Fruit fly (Drosophila melanogaster) whole organism, embryonic: ENCODE measurements around the gene Cyp6d4.

Source experiments
- Bgb ChIP-seq: fragments of 200-800 bp; sonication (Bioruptor generic); IDR thresholded peaks from 2 replicates; pipeline ENCODE4 v1.3.6; 2022; ENCODE audit warnings: missing biosample characterization, missing genetic modification characterization; ENCODE audit not compliant: partially characterized antibody
- CG10147 ChIP-seq: fragments of 200-800 bp; sonication (Bioruptor generic); optimal IDR thresholded peaks from 2 replicates; lab custom pipeline; 2019; ENCODE audit warnings: missing biosample characterization, mild to moderate bottlenecking, missing genetic modification characterization, moderate library complexity
- CG10366 ChIP-seq: fragments of 200-800 bp; sonication (Bioruptor generic); IDR thresholded peaks from 2 replicates; pipeline ENCODE4 v1.3.6; 2022; ENCODE audit warnings: missing biosample characterization, missing genetic modification characterization
- CG10565 ChIP-seq: fragments of 200-800 bp; sonication (Bioruptor generic); optimal IDR thresholded peaks from 3 replicates; lab custom pipeline; 2016; ENCODE audit warnings: missing biosample characterization, mild to moderate bottlenecking, missing genetic modification characterization
- CG11456 ChIP-seq: fragments of 200-800 bp; sonication (Bioruptor generic); IDR thresholded peaks from 3 replicates; pipeline ENCODE4 v1.3.6; 2022; ENCODE audit warnings: missing biosample characterization, missing genetic modification characterization
- CG12071 ChIP-seq: fragments of 200-800 bp; sonication (Bioruptor generic); optimal IDR thresholded peaks from 3 replicates; lab custom pipeline; 2018; ENCODE audit warnings: missing biosample characterization, mild to moderate bottlenecking, missing genetic modification characterization
- CG12155 ChIP-seq: fragments of 200-800 bp; sonication (Bioruptor generic); optimal IDR thresholded peaks from 3 replicates; lab custom pipeline; 2016; ENCODE audit warnings: missing biosample characterization, missing genetic modification characterization
- CG12769 ChIP-seq: fragments of 200-800 bp; sonication (Bioruptor generic); optimal IDR thresholded peaks from 2 replicates; lab custom pipeline; 2019; ENCODE audit warnings: missing biosample characterization, mild to moderate bottlenecking, missing genetic modification characterization, moderate library complexity
- CG14667 ChIP-seq: fragments of 200-800 bp; sonication (Bioruptor generic); IDR thresholded peaks from 2 replicates; pipeline ENCODE4 v1.3.6; 2022; ENCODE audit warnings: missing biosample characterization, missing genetic modification characterization
- CG15479 ChIP-seq: fragments of 200-800 bp; sonication (Bioruptor generic); optimal IDR thresholded peaks from 3 replicates; lab custom pipeline; 2019; ENCODE audit warnings: missing biosample characterization, mild to moderate bottlenecking, missing genetic modification characterization, moderate library complexity
- CG1603 ChIP-seq: fragments of 200-800 bp; sonication (Bioruptor generic); optimal IDR thresholded peaks from 2 replicates; lab custom pipeline; 2019; ENCODE audit warnings: missing biosample characterization, mild to moderate bottlenecking, missing genetic modification characterization, moderate library complexity
- CG17912 ChIP-seq: fragments of 200-800 bp; sonication (Bioruptor generic); optimal IDR thresholded peaks from 2 replicates; lab custom pipeline; 2018; ENCODE audit warnings: missing biosample characterization, mild to moderate bottlenecking, missing genetic modification characterization
- CG2120 ChIP-seq: fragments of 200-800 bp; sonication (Bioruptor generic); optimal IDR thresholded peaks from 3 replicates; lab custom pipeline; 2016; ENCODE audit warnings: missing biosample characterization, missing genetic modification characterization
- CG2889 ChIP-seq: fragments of 200-800 bp; sonication (Bioruptor generic); IDR thresholded peaks from 3 replicates; pipeline ENCODE4 v1.3.6; 2022; ENCODE audit warnings: missing biosample characterization, missing genetic modification characterization
- CG31224 ChIP-seq: fragments of 200-800 bp; sonication (Bioruptor generic); IDR thresholded peaks from 2 replicates; pipeline ENCODE4 v1.3.6; 2022; ENCODE audit warnings: missing biosample characterization, missing genetic modification characterization
- CG6683 ChIP-seq: fragments of 200-800 bp; sonication (Bioruptor generic); optimal IDR thresholded peaks from 2 replicates; lab custom pipeline; 2017; ENCODE audit warnings: missing biosample characterization, mild to moderate bottlenecking, missing genetic modification characterization, missing genetic modification reagents
- CG6854 ChIP-seq: fragments of 200-800 bp; sonication (Bioruptor generic); optimal IDR thresholded peaks from 3 replicates; lab custom pipeline; 2017; ENCODE audit warnings: missing biosample characterization, mild to moderate bottlenecking, missing genetic modification characterization
- CG7928 ChIP-seq: fragments of 200-800 bp; sonication (Bioruptor generic); optimal IDR thresholded peaks from 2 replicates; lab custom pipeline; 2017; ENCODE audit warnings: missing biosample characterization, mild to moderate bottlenecking, missing genetic modification characterization
- CG8281 ChIP-seq: fragments of 200-800 bp; sonication (Bioruptor generic); optimal IDR thresholded peaks from 2 replicates; lab custom pipeline; 2018; ENCODE audit warnings: missing biosample characterization, mild to moderate bottlenecking, missing genetic modification characterization, moderate library complexity
- CG8388 ChIP-seq: fragments of 200-800 bp; sonication (Bioruptor generic); optimal IDR thresholded peaks from 2 replicates; lab custom pipeline; 2019; ENCODE audit warnings: missing biosample characterization, mild to moderate bottlenecking, missing genetic modification characterization, moderate library complexity
- CHES-1-like ChIP-seq: fragments of 200-800 bp; sonication (Bioruptor generic); optimal IDR thresholded peaks from 2 replicates; lab custom pipeline; 2016; ENCODE audit warnings: missing biosample characterization, missing genetic modification characterization
- Camta ChIP-seq: fragments of 200-800 bp; sonication (Bioruptor generic); optimal IDR thresholded peaks from 2 replicates; lab custom pipeline; 2016; ENCODE audit warnings: missing biosample characterization, missing genetic modification characterization
- Dp ChIP-seq: fragments of 200-800 bp; sonication (Bioruptor generic); optimal IDR thresholded peaks from 2 replicates; lab custom pipeline; 2018; ENCODE audit warnings: missing biosample characterization, mild to moderate bottlenecking, missing genetic modification characterization, moderate library complexity
- HLHmδ ChIP-seq: fragments of 200-800 bp; sonication (Bioruptor generic); optimal IDR thresholded peaks from 2 replicates; lab custom pipeline; 2018; ENCODE audit warnings: missing biosample characterization, mild to moderate bottlenecking, missing genetic modification characterization, moderate library complexity
- Hey ChIP-seq: fragments of 200-800 bp; sonication (Bioruptor generic); optimal IDR thresholded peaks from 3 replicates; lab custom pipeline; 2018; ENCODE audit warnings: missing biosample characterization, mild to moderate bottlenecking, missing genetic modification characterization
- NC2α ChIP-seq: fragments of 200-800 bp; sonication (Bioruptor generic); optimal IDR thresholded peaks from 2 replicates; lab custom pipeline; 2016; ENCODE audit warnings: missing biosample characterization, missing genetic modification characterization
- Nf-YB ChIP-seq: fragments of 200-800 bp; sonication (Bioruptor generic); optimal IDR thresholded peaks from 3 replicates; lab custom pipeline; 2019; ENCODE audit warnings: missing biosample characterization, mild to moderate bottlenecking, missing genetic modification characterization, moderate library complexity
- Six4 ChIP-seq: fragments of 200-800 bp; sonication (Bioruptor generic); optimal IDR thresholded peaks from 2 replicates; lab custom pipeline; 2016; ENCODE audit warnings: missing biosample characterization, missing genetic modification characterization
- Spps ChIP-seq: fragments of 200-800 bp; sonication (Bioruptor generic); optimal IDR thresholded peaks from 2 replicates; lab custom pipeline; 2018; ENCODE audit warnings: missing biosample characterization, mild to moderate bottlenecking, missing genetic modification characterization
- Sry-δ ChIP-seq: fragments of 200-800 bp; sonication (Bioruptor generic); optimal IDR thresholded peaks from 2 replicates; lab custom pipeline; 2016; ENCODE audit warnings: missing biosample characterization, missing genetic modification characterization
- Xbp1 ChIP-seq: fragments of 200-800 bp; sonication (Bioruptor generic); optimal IDR thresholded peaks from 3 replicates; lab custom pipeline; 2016; ENCODE audit warnings: missing biosample characterization, mild to moderate bottlenecking, missing genetic modification characterization
- cg ChIP-seq: fragments of 200-800 bp; sonication (Bioruptor generic); optimal IDR thresholded peaks from 3 replicates; lab custom pipeline; 2019; ENCODE audit warnings: missing biosample characterization, mild to moderate bottlenecking, missing genetic modification characterization, moderate library complexity
- chn ChIP-seq: fragments of 200-800 bp; sonication (Bioruptor generic); optimal IDR thresholded peaks from 2 replicates; lab custom pipeline; 2016; ENCODE audit warnings: missing biosample characterization, missing genetic modification characterization
- dan ChIP-seq: fragments of 200-800 bp; sonication (Bioruptor generic); IDR thresholded peaks from 2 replicates; pipeline ENCODE4 v1.3.6; 2022; ENCODE audit warnings: missing biosample characterization, missing genetic modification characterization
- grau ChIP-seq: fragments of 200-800 bp; optimal IDR thresholded peaks from 3 replicates; lab custom pipeline; 2019; ENCODE audit warnings: missing biosample characterization, mild to moderate bottlenecking, missing genetic modification characterization, moderate library complexity
- insv ChIP-seq, 2 experiments: fragments of 200-800 bp; sonication (Bioruptor generic); optimal IDR thresholded peaks; 3 replicates each; lab custom pipeline; 2016 to 2018; ENCODE audit warnings: missing biosample characterization in 2 of 2, missing genetic modification characterization in 2 of 2
- kni ChIP-seq: fragments of 200-800 bp; sonication (Bioruptor generic); optimal IDR thresholded peaks from 3 replicates; lab custom pipeline; 2017; ENCODE audit warnings: mild to moderate bottlenecking, missing biosample characterization, missing genetic modification reagents, missing genetic modification characterization
- lola ChIP-seq, 3 experiments: fragments of >200 bp in 2 of 3; fragments of 200-800 bp in 1 of 3; sonication (Bioruptor generic) in 1 of 3; optimal IDR thresholded peaks; 2 replicates each; lab custom pipeline; 2017 to 2019; ENCODE audit warnings: missing biosample characterization in 3 of 3, missing genetic modification characterization in 3 of 3, mild to moderate bottlenecking in 1 of 3, moderate library complexity in 1 of 3
- mirr ChIP-seq: fragments of 200-800 bp; sonication (Bioruptor generic); optimal IDR thresholded peaks from 3 replicates; lab custom pipeline; 2018; ENCODE audit warnings: missing biosample characterization, mild to moderate bottlenecking, missing genetic modification characterization
- mld ChIP-seq: fragments of 200-800 bp; sonication (Bioruptor generic); IDR thresholded peaks from 3 replicates; pipeline ENCODE4 v1.3.6; 2022; ENCODE audit warnings: missing biosample characterization, missing genetic modification characterization; ENCODE audit not compliant: partially characterized antibody
- sim ChIP-seq: fragments of 200-800 bp; sonication (Bioruptor generic); IDR thresholded peaks from 2 replicates; pipeline ENCODE4 v1.3.6; 2022; ENCODE audit warnings: missing biosample characterization, missing genetic modification characterization
- slbo ChIP-seq: fragments of 200-800 bp; sonication (Bioruptor generic); IDR thresholded peaks from 2 replicates; pipeline ENCODE4 v1.3.6; 2022; ENCODE audit warnings: missing biosample characterization, missing genetic modification characterization
- ssp ChIP-seq: fragments of 200-800 bp; sonication (Bioruptor generic); IDR thresholded peaks from 2 replicates; pipeline ENCODE4 v1.3.6; 2022; ENCODE audit warnings: missing biosample characterization, missing genetic modification characterization
- tna ChIP-seq: fragments of 200-800 bp; sonication (Bioruptor generic); IDR thresholded peaks from 2 replicates; pipeline ENCODE4 v1.3.6; 2022; ENCODE audit warnings: missing biosample characterization, missing genetic modification characterization; ENCODE audit not compliant: partially characterized antibody
- toy ChIP-seq: fragments of 200-800 bp; sonication (Bioruptor generic); IDR thresholded peaks from 2 replicates; pipeline ENCODE4 v1.3.6; 2022; ENCODE audit warnings: missing biosample characterization, missing genetic modification characterization
- unpg ChIP-seq: fragments of 200-800 bp; sonication (Bioruptor generic); optimal IDR thresholded peaks from 3 replicates; lab custom pipeline; 2018; ENCODE audit warnings: missing biosample characterization, mild to moderate bottlenecking, missing genetic modification characterization, moderate library complexity
- wor ChIP-seq: fragments of 200-800 bp; sonication (Bioruptor generic); IDR thresholded peaks from 2 replicates; pipeline ENCODE4 v1.3.6; 2022; ENCODE audit warnings: missing biosample characterization, missing genetic modification characterization
- zfh1 ChIP-seq: fragments of 200-800 bp; sonication (Bioruptor generic); IDR thresholded peaks from 3 replicates; pipeline ENCODE4 v1.3.6; 2022; ENCODE audit warnings: missing biosample characterization, missing genetic modification characterization

The Cyp6d4 gene

DNA sequence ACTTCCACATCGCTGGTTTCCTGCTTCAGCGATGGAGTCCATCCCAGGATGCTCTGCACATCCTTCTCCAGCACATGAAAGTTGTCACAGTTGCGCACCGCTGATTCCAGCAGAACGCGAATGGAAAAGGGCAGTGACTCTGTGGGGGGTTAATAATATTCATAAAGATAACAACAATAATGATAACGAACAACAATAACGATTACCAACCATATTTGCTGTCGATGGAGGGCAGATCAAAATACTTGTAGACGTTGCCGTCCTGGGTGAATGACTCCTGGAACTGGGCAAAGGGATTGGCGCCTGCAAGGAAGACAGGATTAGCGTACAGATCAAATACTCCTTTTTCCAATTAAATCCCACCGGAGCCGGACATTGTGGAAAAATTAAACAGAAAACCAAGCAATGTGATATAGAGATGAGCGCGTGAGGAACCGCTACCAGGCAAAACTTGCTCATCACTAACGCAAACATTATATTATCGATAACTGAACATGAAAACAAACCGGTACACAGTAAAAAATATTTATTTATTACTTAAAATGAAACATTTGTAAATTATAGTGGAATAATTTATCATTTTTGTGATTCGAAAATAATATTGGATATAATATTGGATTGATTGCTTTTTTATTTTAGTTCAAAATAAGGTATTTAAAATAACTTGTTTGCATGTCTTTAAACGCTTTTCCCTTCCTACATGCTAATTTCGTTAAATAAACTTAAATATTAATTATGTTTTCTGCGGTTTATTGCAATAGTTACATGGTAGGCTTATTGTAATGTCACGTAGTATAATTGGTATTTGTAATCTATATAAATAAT is 26.2 kb downstream of the Cyp6d4 start, which contains the start of gene Irp-1A (continued):
- TF ChIP-seq HLHmδ (no peak), sim (GFP tag; lab: Robert Waterston, UW) (peak; percentile 8; the same call in 1 of the 2 replicates), CG12155 (GFP tag; lab: Kevin White, UChicago) (peak; percentile 69), CG10147 (GFP tag; lab: Kevin White, UChicago) (peak; percentile 83), CG6683 (GFP tag; lab: Kevin White, UChicago) (peak; percentile 66), lola (GFP tag; optimal IDR thresholded peaks at IDR 0.05; lab: Kevin White, UChicago) (peak in 1 of 3 experiments; percentile 71), CG7928 (peak; percentile 12), CG12769 (tag; lab: Kevin White, UChicago) (no peak), CG11456 (peak; percentile 73; the same call in 2 of the 3 replicates), Xbp1 (peak; percentile 75), dan (GFP tag; lab: Robert Waterston, UW) (no peak), Spps (tag; lab: Kevin White, UChicago) (peak; percentile 62), mld (peak; percentile 58; the same call in 2 of the 3 replicates), CG2120 (GFP tag; lab: Kevin White, UChicago) (peak; percentile 78), CG8281 (no peak), Nf-YB (GFP tag; lab: Kevin White, UChicago) (peak; percentile 65), CG17912 (GFP tag; lab: Kevin White, UChicago) (no peak), CG2889 (GFP tag; lab: Robert Waterston, UW) (no peak), NC2α (GFP tag; lab: Kevin White, UChicago) (no peak), mirr (GFP tag; lab: Kevin White, UChicago) (peak; percentile 43), kni (GFP tag; lab: Kevin White, UChicago) (no peak), zfh1 (GFP tag; lab: Robert Waterston, UW) (peak; percentile 51; the same call in 1 of the 3 replicates), CHES-1-like (peak; percentile 58), CG10366 (peak; percentile 65), tna (peak; percentile 62), Hey (no peak), cg (no peak), CG15479 (GFP tag; lab: Kevin White, UChicago) (no peak), insv (GFP tag; optimal IDR thresholded peaks at IDR 0.05; lab: Kevin White, UChicago) (peak in 1 of 2 experiments; percentile 6), unpg (peak; percentile 85), toy (0 out of 2 replicates have a peak, but pooled peaks have one; percentile 56), Camta (GFP tag; lab: Kevin White, UChicago) (peak; percentile 22), CG1603 (tag; lab: Kevin White, UChicago) (peak; percentile 61), Dp (GFP tag; lab: Kevin White, UChicago) (peak; percentile 37), CG8388 (GFP tag; lab: Kevin White, UChicago) (peak; percentile 76), CG6854 (GFP tag; lab: Kevin White, UChicago) (peak; percentile 14), slbo (peak; percentile 86), CG14667 (peak; percentile 55; the same call in 1 of the 2 replicates), CG31224 (peak; percentile 53; the same call in 1 of the 2 replicates), wor (GFP tag; lab: Robert Waterston, UW) (peak; percentile 48), Bgb (GFP tag; lab: Robert Waterston, UW) (peak; percentile 86), chn (GFP tag; lab: Kevin White, UChicago) (peak; percentile 14), CG10565 (GFP tag; lab: Kevin White, UChicago) (no peak), Six4 (GFP tag; lab: Kevin White, UChicago) (peak; percentile 71), grau (tag; lab: Kevin White, UChicago) (peak; percentile 85), ssp (peak; percentile 42), Sry-δ (peak; percentile 91), CG12071 (GFP tag; lab: Kevin White, UChicago) (no peak)
